Worm (Caenorhabditis elegans): Measurements from ENCODE around the gene scc-1.

The scc-1 gene

DNA sequence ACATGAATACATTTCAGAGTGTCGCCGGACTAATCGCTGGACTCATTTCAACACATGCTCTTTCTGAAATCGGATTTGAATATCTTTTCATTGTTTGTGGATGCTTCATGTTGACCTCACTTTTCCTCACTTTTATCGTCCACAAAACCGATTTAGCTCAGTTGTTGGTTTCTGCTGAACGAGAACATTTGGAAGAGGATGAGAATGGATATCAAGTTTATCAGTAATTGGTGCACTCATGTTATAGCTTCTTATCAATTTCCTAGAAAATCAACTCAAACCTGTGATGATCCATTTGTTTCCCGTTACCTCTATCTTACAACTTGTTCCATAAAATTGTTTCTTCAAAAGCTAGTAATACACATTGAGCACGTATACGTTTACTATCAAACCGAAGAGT lies 2.5 kb upstream of the scc-1 start:
- no peak for TF ChIP-seq scrt-1 (GFP tag; IDR thresholded peaks at IDR 0.05)
- no peak for TF ChIP-seq flt-1 (GFP tag; IDR thresholded peaks at IDR 0.05)
- no peak for TF ChIP-seq ets-7 (tag; optimal IDR thresholded peaks at IDR 0.05)
- TF ChIP-seq F13C5.2 (tag; optimal IDR thresholded peaks at IDR 0.05) = no peak
- TF ChIP-seq B0310.2 (tag; optimal IDR thresholded peaks at IDR 0.05) = no peak
- TF ChIP-seq tbx-11 (GFP tag; IDR thresholded peaks at IDR 0.05) = no peak
- no peak for TF ChIP-seq pes-1 (GFP tag; IDR thresholded peaks at IDR 0.05)
- no peak for TF ChIP-seq hmg-4 (GFP tag; optimal IDR thresholded peaks at IDR 0.05)
- no peak for TF ChIP-seq ceh-36 (tag; optimal IDR thresholded peaks at IDR 0.05)
- no peak for TF ChIP-seq tra-4 (tag; optimal IDR thresholded peaks at IDR 0.05)
- TF ChIP-seq tbx-37 (GFP tag; conservative IDR thresholded peaks at IDR 0.05) = no peak
- no peak for TF ChIP-seq hnd-1 (tag; optimal IDR thresholded peaks at IDR 0.05)
- TF ChIP-seq ceh-13 (GFP tag; optimal IDR thresholded peaks at IDR 0.05) = no peak
- no peak for TF ChIP-seq hmbx-1 (tag; optimal IDR thresholded peaks at IDR 0.05)
- no peak for TF ChIP-seq ama-1 (optimal IDR thresholded peaks at IDR 0.05)
- TF ChIP-seq aly-1 (tag; optimal IDR thresholded peaks at IDR 0.05) = no peak
- TF ChIP-seq sea-1 (GFP tag; conservative IDR thresholded peaks at IDR 0.05) = no peak

DNA sequence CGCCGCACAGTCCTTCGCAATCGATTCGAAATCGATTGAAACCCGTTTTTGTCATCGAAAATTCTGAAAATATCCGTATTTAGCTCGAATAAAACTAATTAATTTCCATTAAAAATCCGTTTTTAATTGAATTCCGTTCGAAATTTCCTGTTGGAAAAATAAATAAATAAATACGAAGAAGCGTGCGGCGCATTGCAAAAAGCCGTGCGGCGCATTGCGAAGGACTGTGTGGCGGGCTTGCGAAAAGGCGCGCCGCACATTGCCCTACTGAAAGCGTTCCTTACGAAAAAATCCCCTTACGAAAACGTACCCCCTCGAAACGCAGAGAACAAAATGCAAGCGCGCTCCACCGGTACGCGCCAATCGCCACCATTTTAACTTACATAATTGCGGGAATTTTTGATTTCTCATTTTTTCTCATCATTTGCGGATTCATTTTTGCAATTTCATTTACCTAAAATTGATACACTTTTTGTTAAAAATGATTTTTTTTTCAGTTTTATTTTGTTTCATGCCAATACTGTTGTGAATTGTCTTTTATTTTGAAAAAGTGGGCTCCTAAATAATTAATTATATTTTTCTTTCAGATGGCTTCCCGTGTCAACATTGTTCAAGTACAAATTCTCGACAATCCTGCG lies 3.1 kb downstream of the scc-1 start, which contains the start of gene unc-85:
Gene unc-85 (plus strand): TSS at position 588 of the 638 bp plus-strand sequence.
- TF ChIP-seq tbx-11 (GFP tag; IDR thresholded peaks at IDR 0.05) = peak; percentile 68
- TF ChIP-seq F13C5.2 (tag; optimal IDR thresholded peaks at IDR 0.05) = peak; percentile 81
- TF ChIP-seq scrt-1 (GFP tag; IDR thresholded peaks at IDR 0.05) = peak; percentile 71
- peak; percentile 45; the same call in 1 of the 2 replicates for TF ChIP-seq tbx-37 (GFP tag; conservative IDR thresholded peaks at IDR 0.05)
- peak; percentile 63 for TF ChIP-seq flt-1 (GFP tag; IDR thresholded peaks at IDR 0.05)
- peak; percentile 78 for TF ChIP-seq hmg-4 (GFP tag; optimal IDR thresholded peaks at IDR 0.05)
- peak; percentile 79 for TF ChIP-seq pes-1 (GFP tag; IDR thresholded peaks at IDR 0.05)
- peak; percentile 65; the same call in 1 of the 2 replicates for TF ChIP-seq sea-1 (GFP tag; conservative IDR thresholded peaks at IDR 0.05)
- peak; percentile 44 for TF ChIP-seq aly-1 (tag; optimal IDR thresholded peaks at IDR 0.05)
- peak; percentile 18 for TF ChIP-seq B0310.2 (tag; optimal IDR thresholded peaks at IDR 0.05)
- peak; percentile 58 for TF ChIP-seq ets-7 (tag; optimal IDR thresholded peaks at IDR 0.05)
- peak; percentile 25 for TF ChIP-seq hnd-1 (tag; optimal IDR thresholded peaks at IDR 0.05)

DNA sequence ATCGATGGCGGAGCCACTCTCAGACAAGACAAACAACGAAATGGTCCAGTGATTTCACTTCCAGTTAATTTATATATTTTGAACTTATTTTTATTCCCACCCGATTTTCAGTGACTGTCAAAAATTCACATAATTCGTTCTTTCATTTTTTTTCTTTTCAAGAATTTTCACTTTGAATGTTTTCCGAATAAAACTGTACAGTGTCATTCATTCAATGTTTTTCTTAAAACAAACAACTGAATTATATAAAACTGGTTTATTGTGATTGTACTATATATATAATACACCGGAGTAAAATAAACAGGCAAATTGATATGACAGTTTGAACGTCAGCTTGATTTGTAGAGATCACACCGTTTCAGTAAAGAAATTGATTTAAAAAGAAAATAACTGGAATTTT lies 4.5 kb downstream of the scc-1 start:
- no peak for TF ChIP-seq tra-4 (tag; optimal IDR thresholded peaks at IDR 0.05)
- TF ChIP-seq F13C5.2 (tag; optimal IDR thresholded peaks at IDR 0.05) = no peak
- no peak for TF ChIP-seq ets-7 (tag; optimal IDR thresholded peaks at IDR 0.05)
- TF ChIP-seq hnd-1 (tag; optimal IDR thresholded peaks at IDR 0.05) = no peak
- no peak for TF ChIP-seq flt-1 (GFP tag; IDR thresholded peaks at IDR 0.05)
- TF ChIP-seq pes-1 (GFP tag; IDR thresholded peaks at IDR 0.05) = no peak
- no peak for TF ChIP-seq scrt-1 (GFP tag; IDR thresholded peaks at IDR 0.05)
- no peak for TF ChIP-seq tbx-37 (GFP tag; conservative IDR thresholded peaks at IDR 0.05)

DNA sequence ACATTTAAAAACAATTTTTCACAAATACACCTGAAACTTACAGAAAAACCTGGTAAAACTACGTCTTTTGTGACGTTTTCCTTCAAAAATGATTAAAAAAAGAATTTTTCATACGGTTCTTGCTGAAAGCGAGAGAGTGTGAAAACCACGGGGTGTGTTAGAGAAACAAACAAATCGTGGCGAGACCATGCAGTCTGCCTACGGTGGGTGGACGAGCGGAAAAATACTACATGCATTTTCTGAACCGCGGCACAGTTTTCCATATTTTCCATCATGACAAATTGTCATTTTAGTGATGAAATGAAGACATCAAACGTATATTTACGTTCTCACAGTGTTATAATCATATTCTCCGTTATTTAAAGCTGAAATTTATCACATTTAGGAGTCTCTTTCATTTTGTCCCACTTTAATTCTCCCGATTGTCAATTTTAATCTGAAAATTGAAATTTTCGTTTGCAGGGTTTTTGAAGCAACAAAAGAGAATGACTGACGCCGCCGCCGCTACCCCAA lies 7.9 kb downstream of the scc-1 start, which contains the start of the genes F10G7.9 and tsn-1:
Gene F10G7.9 (minus strand): TSS at position 127 of the 513 bp plus-strand sequence.
Gene tsn-1 (plus strand): TSS at position 463 of the 513 bp plus-strand sequence.
- TF ChIP-seq F13C5.2 (tag; optimal IDR thresholded peaks at IDR 0.05) (peak; percentile 12), ets-7 (tag; optimal IDR thresholded peaks at IDR 0.05) (no peak)

DNA sequence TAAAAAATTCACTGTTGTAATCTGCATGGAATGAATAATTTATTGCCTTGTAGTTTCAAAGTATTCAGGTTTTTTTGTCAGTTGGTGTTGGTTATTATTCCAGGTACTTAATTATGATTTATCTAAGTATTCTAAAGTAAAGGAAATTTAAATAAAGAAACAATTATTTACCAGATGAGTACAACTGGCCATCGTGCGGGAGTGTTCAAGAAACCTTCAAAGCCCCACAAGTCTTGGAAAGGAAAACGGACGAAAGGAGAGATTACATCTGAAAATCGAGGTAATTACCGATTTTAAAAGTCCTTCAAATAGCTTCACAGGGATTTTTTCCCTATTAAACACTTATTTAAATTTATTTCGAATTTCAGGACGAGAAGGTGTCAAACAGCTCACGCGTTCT lies 11.6 kb downstream of the scc-1 start, which contains the start of gene tag-151:
Gene tag-151 (plus strand): TSS at position 158 of the 400 bp plus-strand sequence.
- TF ChIP-seq B0310.2 (tag; optimal IDR thresholded peaks at IDR 0.05) (no peak), hmbx-1 (tag; optimal IDR thresholded peaks at IDR 0.05) (no peak), tbx-11 (GFP tag; IDR thresholded peaks at IDR 0.05) (no peak), ama-1 (optimal IDR thresholded peaks at IDR 0.05) (no peak), sea-1 (GFP tag; conservative IDR thresholded peaks at IDR 0.05) (no peak), flt-1 (GFP tag; IDR thresholded peaks at IDR 0.05) (no peak), tra-4 (tag; optimal IDR thresholded peaks at IDR 0.05) (no peak), scrt-1 (GFP tag; IDR thresholded peaks at IDR 0.05) (no peak), pes-1 (GFP tag; IDR thresholded peaks at IDR 0.05) (no peak), F13C5.2 (tag; optimal IDR thresholded peaks at IDR 0.05) (no peak), ceh-13 (GFP tag; optimal IDR thresholded peaks at IDR 0.05) (no peak), aly-1 (tag; optimal IDR thresholded peaks at IDR 0.05) (no peak), ets-7 (tag; optimal IDR thresholded peaks at IDR 0.05) (no peak), hnd-1 (tag; optimal IDR thresholded peaks at IDR 0.05) (no peak)

DNA sequence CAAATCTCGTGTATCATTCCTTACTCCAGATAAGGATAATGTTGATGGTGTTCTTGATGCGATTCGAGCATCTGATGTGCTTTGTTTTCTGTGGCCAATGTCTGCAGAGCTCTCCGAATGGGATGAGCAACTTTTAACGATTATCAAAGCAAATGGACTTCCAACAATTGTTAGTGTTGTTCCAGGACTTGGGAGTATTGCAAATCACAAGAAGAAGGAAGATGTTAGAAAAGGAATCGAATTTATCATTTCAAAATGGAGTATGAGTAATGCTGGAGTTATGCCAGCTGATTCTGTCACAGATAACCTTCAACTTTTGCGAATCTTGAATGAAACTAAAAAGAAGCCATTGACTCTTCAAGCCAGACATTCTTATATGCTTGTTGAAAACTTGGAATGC lies 12.3 kb downstream of the scc-1 start:
- TF ChIP-seq F13C5.2 (tag; optimal IDR thresholded peaks at IDR 0.05) = no peak
- TF ChIP-seq pes-1 (GFP tag; IDR thresholded peaks at IDR 0.05) = no peak
- no peak for TF ChIP-seq hmg-4 (GFP tag; optimal IDR thresholded peaks at IDR 0.05)
- TF ChIP-seq ama-1 (optimal IDR thresholded peaks at IDR 0.05) = no peak
- TF ChIP-seq tbx-11 (GFP tag; IDR thresholded peaks at IDR 0.05) = no peak
- no peak for TF ChIP-seq scrt-1 (GFP tag; IDR thresholded peaks at IDR 0.05)
- no peak for TF ChIP-seq hmbx-1 (tag; optimal IDR thresholded peaks at IDR 0.05)
- no peak for TF ChIP-seq tra-4 (tag; optimal IDR thresholded peaks at IDR 0.05)
- TF ChIP-seq tbx-37 (GFP tag; conservative IDR thresholded peaks at IDR 0.05) = no peak
- no peak for TF ChIP-seq aly-1 (tag; optimal IDR thresholded peaks at IDR 0.05)
- TF ChIP-seq ceh-13 (GFP tag; optimal IDR thresholded peaks at IDR 0.05) = no peak
- no peak for TF ChIP-seq sea-1 (GFP tag; conservative IDR thresholded peaks at IDR 0.05)
- TF ChIP-seq ets-7 (tag; optimal IDR thresholded peaks at IDR 0.05) = no peak

DNA sequence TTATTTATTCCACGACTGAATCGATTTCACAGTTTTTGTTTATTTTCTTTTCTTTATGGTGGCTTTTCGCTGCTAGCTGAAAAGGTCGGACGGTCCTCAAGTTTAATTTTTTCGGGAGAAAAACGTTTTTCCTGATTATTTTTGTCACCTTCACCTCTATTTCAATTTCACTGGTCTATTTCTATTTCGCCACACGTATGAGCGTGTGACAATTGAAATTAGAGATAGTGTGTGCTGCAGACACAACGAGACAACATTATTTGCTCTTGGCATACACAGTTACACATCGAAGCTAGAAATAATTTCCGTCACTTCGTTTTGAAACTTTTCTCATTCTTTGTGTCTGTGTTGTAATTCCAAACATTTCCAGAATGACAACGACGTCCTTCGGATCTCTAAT lies 17.2 kb downstream of the scc-1 start, which contains the start of gene F41C3.8:
Gene F41C3.8 (plus strand): TSS at position 371 of the 400 bp plus-strand sequence.
- TF ChIP-seq hnd-1 (tag; optimal IDR thresholded peaks at IDR 0.05) = no peak
- no peak for TF ChIP-seq tbx-11 (GFP tag; IDR thresholded peaks at IDR 0.05)
- TF ChIP-seq tbx-37 (GFP tag; conservative IDR thresholded peaks at IDR 0.05) = no peak
- TF ChIP-seq ceh-13 (GFP tag; optimal IDR thresholded peaks at IDR 0.05) = no peak

All from whole organism, early embryonic.